Worm (Caenorhabditis elegans): Measurements from ENCODE around the gene Y110A2AL.9.

The Y110A2AL.9 gene

DNA sequence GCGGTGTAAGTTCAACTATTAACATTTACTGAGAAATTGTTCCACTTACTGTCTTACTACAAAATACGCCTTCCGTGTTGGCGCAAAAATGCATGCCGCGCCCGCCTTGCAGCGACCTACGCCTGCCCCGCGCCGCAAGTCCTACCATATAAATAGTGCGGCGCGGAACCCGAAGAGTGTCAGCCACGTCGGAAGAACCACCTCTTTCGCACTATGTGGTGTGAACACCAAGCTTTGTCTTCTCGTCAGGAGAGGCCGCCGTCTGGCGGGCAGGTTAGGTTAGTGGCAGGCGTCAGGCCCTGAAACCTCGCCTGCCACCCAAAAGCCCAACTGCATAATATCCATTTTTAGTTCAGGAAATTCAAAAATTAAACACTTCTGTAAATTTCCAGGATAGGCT is 1.1 kb downstream of the Y110A2AL.9 start:
- TF ChIP-seq lsy-2 (tag; optimal IDR thresholded peaks at IDR 0.05) (no peak), zip-8 (tag; optimal IDR thresholded peaks at IDR 0.05) (no peak), lin-32 (GFP tag; optimal IDR thresholded peaks at IDR 0.05) (no peak)

DNA sequence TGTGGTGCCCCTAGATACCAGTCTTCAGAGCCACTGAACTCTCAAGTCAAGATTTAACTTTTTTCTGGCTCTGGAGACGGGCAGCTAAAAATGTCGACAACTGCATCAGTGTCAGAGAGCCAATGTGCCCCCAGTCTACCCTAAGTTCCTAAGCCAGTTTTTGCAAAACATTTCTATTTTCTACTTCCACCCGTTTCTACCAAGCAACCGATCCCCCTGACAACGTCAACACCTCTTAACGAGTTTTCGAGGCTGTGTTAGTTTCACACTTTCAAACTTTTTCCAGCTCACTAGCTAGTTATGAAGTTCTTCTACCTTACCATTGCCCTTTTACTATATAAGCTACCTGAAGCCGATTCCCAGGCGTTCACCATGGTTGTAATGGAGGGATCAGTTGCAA is 2.2 kb downstream of the Y110A2AL.9 start, which contains the start of gene Y110A2AL.5:
Gene Y110A2AL.5 (plus strand): TSS at position 301 of the 400 bp plus-strand sequence.
- no peak for TF ChIP-seq zip-8 (tag; optimal IDR thresholded peaks at IDR 0.05)
- no peak for TF ChIP-seq unc-120 (tag; optimal IDR thresholded peaks at IDR 0.05; ENCODE audit: poor library complexity, severe bottlenecking)
- TF ChIP-seq ceh-43 (GFP tag; optimal IDR thresholded peaks at IDR 0.05): no peak
- no peak for TF ChIP-seq ceh-39 (tag; optimal IDR thresholded peaks at IDR 0.05)

DNA sequence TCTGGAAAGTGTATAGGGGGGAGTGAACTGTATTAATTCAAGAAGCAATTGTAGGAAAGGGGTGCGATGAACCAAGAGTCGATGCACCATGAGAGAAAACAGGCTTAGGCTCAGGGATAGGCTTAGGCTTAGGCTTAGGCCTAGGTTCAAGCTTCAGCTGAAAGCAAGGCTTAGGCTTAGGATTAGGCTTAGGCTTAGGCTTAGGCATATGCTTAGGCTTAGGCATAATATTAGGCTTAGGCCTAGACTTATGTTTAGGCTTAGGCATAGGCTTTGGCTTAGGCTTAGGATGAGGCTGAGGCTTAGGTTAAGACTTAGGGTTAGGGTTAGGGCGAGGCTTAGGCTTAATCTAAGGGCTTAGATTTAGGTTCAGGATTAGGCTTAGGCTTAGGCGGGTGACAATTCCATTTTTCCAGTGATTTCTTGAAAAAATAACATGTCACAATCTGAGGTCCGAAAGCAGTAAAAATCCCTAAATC is 3.8 kb downstream of the Y110A2AL.9 start:
- TF ChIP-seq ces-1 (GFP tag; optimal IDR thresholded peaks at IDR 0.05) (no peak), ham-2 (GFP tag; optimal IDR thresholded peaks at IDR 0.05) (peak; percentile 23), sem-2 (GFP tag; optimal IDR thresholded peaks at IDR 0.05) (no peak)

DNA sequence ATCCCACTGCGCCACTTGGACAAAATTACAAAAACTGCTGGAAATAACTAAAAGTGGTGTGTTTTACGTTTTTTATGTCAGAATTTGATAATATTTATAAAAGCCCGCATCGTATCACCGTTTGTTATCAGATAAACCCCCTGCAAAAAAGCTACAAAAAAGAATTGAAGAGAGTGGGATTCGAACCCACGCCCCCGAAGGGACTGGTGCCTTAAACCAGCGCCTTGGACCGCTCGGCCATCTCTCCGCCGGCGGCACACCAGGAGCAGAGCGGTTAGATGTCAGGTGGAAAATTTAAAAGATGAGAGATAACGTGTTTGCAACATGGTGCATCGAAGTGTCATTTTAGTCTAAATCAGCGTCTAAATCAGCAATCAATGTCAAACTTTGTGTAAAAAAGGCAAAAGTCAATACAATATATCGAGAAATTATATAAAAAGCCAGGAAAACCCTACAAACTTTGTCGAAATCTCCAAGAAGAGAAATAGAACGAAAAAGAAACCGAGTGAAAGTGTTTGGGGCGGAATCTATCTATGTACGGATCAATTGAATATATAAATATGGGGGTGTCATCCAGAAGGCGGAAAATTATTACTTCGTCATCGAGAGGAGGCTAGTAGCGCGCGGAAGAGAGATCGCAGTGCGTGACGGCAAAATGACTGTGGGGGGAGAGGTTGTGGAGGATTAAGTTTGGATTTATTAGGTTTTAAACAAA is 4.9 kb downstream of the Y110A2AL.9 start:
- TF ChIP-seq drap-1 (GFP tag; optimal IDR thresholded peaks at IDR 0.05) (no peak), blmp-1 (tag; optimal IDR thresholded peaks at IDR 0.05) (peak; percentile 74), unc-120 (tag; optimal IDR thresholded peaks at IDR 0.05; ENCODE audit: poor library complexity, severe bottlenecking) (peak; percentile 49), ham-2 (GFP tag; optimal IDR thresholded peaks at IDR 0.05) (peak; percentile 14), ceh-83 (GFP tag; optimal IDR thresholded peaks at IDR 0.05) (peak; percentile 55), mls-2 (tag; optimal IDR thresholded peaks at IDR 0.05) (peak; percentile 31)

DNA sequence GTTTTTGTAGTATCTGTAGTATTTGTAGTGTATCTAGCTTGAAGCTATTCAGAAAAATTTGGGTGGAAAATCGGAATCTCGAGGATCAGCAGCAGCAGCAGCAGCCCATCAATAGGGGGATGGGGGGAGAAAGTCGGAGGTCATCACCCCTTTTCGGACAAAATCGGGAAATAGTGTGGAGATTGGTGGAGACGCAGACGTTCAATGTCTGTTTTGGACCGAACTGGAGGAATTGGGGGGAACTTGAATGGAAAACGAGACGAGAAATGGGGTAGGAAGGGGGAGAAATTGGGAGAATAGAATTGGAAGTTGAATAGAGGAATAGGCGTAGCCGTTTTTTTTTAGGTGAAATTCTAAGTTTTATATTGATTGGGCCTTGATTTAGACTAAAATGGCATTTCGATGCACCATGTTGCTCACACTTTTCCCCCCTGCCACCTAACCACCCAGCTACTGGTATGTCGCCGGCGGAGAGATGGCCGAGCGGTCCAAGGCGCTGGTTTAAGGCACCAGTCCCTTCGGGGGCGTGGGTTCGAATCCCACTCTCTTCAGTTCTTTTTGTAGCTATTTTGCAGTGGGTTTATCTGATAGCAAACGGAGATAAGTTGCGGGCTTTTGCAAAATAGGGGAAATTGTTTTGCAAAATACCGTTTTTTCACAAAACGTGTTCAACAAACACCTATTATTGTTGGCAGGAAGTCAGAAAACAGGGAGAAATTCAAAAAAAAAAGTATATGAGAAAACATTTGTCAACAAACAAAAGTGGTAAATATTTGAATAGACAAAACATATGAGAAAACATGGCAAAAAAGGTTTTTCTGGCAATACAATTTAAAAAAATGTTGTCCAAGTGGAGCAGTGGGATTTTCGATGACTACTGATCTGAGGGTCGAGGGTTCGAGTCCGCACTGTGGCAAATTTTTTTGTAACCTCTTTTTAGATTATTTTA is 6.3 kb downstream of the Y110A2AL.9 start:
- no peak for TF ChIP-seq nhr-237 (tag; optimal IDR thresholded peaks at IDR 0.05)
- TF ChIP-seq mls-2 (tag; optimal IDR thresholded peaks at IDR 0.05): peak; percentile 51
- no peak for TF ChIP-seq hlh-1 (tag; optimal IDR thresholded peaks at IDR 0.05)
- TF ChIP-seq ceh-83 (GFP tag; optimal IDR thresholded peaks at IDR 0.05): peak; percentile 48
- TF ChIP-seq lin-13 (tag; optimal IDR thresholded peaks at IDR 0.05): no peak
- no peak for TF ChIP-seq unc-62 (GFP tag; optimal IDR thresholded peaks at IDR 0.05)
- peak; percentile 31 for TF ChIP-seq cnd-1 (tag; optimal IDR thresholded peaks at IDR 0.05)

DNA sequence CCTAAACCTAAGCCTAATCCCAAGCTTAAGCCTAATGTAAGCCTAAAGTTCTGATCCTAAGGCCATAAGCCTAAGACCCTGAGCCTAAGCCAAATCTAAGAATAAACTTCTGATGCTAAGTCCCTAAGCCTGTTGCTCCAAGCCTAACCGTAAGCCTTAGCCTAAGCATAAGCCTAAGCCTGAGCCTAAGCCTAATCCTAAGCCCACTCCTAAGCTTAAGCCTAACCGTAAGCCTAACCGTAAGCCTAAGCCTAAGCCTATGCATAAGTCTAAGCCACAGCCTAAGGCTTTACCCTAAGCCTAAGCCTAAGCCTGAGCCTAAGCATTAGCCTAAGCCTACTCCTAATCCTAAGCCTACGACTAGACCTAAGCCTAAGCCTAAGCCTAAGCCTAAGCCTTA is 7.1 kb downstream of the Y110A2AL.9 start:
- TF ChIP-seq unc-62 (GFP tag; optimal IDR thresholded peaks at IDR 0.05): no peak
- TF ChIP-seq ztf-11 (tag; optimal IDR thresholded peaks at IDR 0.05): no peak
- peak; percentile 32 for TF ChIP-seq ham-2 (GFP tag; optimal IDR thresholded peaks at IDR 0.05)
- TF ChIP-seq ceh-39 (tag; optimal IDR thresholded peaks at IDR 0.05): no peak

DNA sequence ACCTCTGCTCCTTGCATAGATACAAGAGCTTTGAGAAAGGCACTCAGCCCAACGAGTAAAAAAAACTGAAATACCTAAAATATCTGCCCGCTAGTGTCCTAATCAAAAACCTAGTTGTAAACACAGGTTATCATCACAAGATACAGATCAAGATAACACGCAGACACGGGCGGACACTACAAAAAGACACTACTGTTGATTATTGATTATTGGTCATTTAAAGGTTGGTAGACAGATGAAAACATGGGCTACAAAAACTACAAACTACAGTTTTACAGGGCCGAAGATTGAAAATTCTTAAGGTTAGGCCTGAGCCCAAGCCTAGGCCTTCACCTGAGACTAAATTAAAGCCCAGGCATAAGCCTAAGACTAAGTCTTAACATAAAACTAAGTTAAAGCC is 7.6 kb downstream of the Y110A2AL.9 start:
- TF ChIP-seq elt-1 (tag; optimal IDR thresholded peaks at IDR 0.05; ENCODE audit: borderline replicate concordance, insufficient read depth): no peak
- no peak for TF ChIP-seq nhr-12 (tag; optimal IDR thresholded peaks at IDR 0.05)
- no peak for TF ChIP-seq nhr-237 (tag; optimal IDR thresholded peaks at IDR 0.05)
- TF ChIP-seq nhr-76 (tag; optimal IDR thresholded peaks at IDR 0.05): no peak
- no peak for TF ChIP-seq hlh-1 (tag; optimal IDR thresholded peaks at IDR 0.05)
- TF ChIP-seq sem-2 (GFP tag; optimal IDR thresholded peaks at IDR 0.05): no peak
- no peak for TF ChIP-seq zip-8 (tag; optimal IDR thresholded peaks at IDR 0.05)
- TF ChIP-seq lin-13 (tag; optimal IDR thresholded peaks at IDR 0.05): no peak
- no peak for TF ChIP-seq ces-1 (GFP tag; optimal IDR thresholded peaks at IDR 0.05)
- no peak for TF ChIP-seq nhr-28 (tag; optimal IDR thresholded peaks at IDR 0.05)
- no peak for TF ChIP-seq elt-3 (tag; optimal IDR thresholded peaks at IDR 0.05)
- no peak for TF ChIP-seq ceh-83 (GFP tag; optimal IDR thresholded peaks at IDR 0.05)
- no peak for TF ChIP-seq snpc-4 (tag; optimal IDR thresholded peaks at IDR 0.05)
- TF ChIP-seq ztf-11 (tag; optimal IDR thresholded peaks at IDR 0.05): no peak
- TF ChIP-seq cnd-1 (tag; optimal IDR thresholded peaks at IDR 0.05): no peak
- TF ChIP-seq mls-2 (tag; optimal IDR thresholded peaks at IDR 0.05): no peak
- TF ChIP-seq unc-62 (GFP tag; optimal IDR thresholded peaks at IDR 0.05): no peak
- no peak for TF ChIP-seq drap-1 (GFP tag; optimal IDR thresholded peaks at IDR 0.05)
- no peak for TF ChIP-seq pha-4 (tag; optimal IDR thresholded peaks at IDR 0.05)
